Worm (Caenorhabditis elegans): ENCODE data around the gene dod-23.

Gene dod-23

DNA sequence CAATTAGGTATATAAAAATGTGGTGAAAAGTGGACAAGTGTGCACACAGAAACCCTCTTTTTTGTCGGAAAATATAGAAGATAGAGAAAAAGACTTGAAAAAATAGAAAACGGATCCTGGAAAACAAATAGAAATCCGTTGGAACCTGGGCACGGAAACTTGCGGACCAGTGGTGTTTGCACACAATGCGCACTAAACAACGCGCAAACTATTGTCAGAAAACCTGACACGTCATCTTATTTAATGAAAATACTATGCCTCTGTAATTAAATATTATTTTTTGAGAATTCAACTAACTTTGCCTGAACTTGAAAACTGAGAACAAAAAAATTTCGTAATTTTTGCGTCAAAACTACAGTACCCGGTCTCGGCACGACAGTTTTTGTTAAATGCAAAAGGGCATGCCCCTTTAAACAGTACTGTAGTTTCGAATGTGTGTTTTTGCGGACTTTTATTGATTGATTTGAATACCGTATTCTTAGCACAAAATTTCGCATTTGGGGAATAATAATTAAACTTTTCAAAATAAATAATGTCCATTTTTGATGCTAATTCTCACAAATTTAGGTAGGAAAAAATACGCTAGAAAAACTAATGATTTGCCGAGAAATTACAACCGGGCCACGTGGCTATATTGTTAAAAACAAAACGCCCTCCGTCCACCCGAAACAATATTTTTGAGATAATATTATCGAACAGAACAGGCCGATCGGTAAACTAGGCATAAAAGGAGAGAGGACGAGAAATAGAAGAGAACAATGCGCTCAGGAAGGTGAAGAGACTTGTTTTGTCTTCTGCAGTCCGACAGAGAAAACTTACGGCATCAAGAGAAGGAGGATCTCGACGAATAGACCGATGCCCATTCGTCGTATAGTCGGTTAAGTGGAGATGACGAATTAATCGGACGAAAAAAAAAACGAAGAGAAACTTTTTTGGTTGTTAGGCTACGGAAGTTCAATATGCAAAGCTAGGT lies 30.3 kb upstream of the dod-23 start (continued):
- peak; percentile 79 to 85 for TF ChIP-seq let-607 (tag; optimal IDR thresholded peaks at IDR 0.05)
- peak; percentile 72 for TF ChIP-seq F49E8.2 (tag; optimal IDR thresholded peaks at IDR 0.05; ENCODE audit: insufficient read depth)
- peak; percentile 75 for TF ChIP-seq xnd-1 (tag; optimal IDR thresholded peaks at IDR 0.05)
- no peak for TF ChIP-seq ceh-100 (GFP tag; IDR thresholded peaks at IDR 0.05)
- TF ChIP-seq ztf-28 (GFP tag; IDR thresholded peaks at IDR 0.05), result no peak
- peak; percentile 64 for TF ChIP-seq madf-8 (GFP tag; conservative IDR thresholded peaks at IDR 0.05)
- TF ChIP-seq lin-54 (GFP tag; optimal IDR thresholded peaks at IDR 0.05), result peak; percentile 47
- peak; percentile 38 for TF ChIP-seq snpc-3.4 (tag; optimal IDR thresholded peaks at IDR 0.05)
- TF ChIP-seq him-1 (tag; optimal IDR thresholded peaks at IDR 0.05), result no peak

DNA sequence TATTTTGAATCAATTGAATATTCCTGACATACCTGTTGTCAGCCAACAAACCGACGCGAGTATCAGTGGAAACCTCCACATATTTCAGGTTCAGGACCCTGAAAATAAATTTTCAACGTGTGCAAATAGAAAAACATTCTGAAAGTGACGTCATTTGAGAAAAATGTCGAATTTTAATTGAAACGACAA lies 29.7 kb upstream of the dod-23 start, which contains the start of gene F14E5.2:
Gene F14E5.2, minus strand, starts transcription at position 101 of the 189 bp plus-strand sequence.
- TF ChIP-seq F52B5.7 (tag; optimal IDR thresholded peaks at IDR 0.05) (no peak), C06A6.2 (GFP tag; conservative IDR thresholded peaks at IDR 0.05) (no peak), egl-18 (GFP tag; IDR thresholded peaks at IDR 0.05) (no peak), fkh-3 (tag; optimal IDR thresholded peaks at IDR 0.05) (no peak), F33H1.4 (GFP tag; IDR thresholded peaks at IDR 0.05) (no peak), B0019.2 (GFP tag; conservative IDR thresholded peaks at IDR 0.05) (no peak), D2030.7 (GFP tag; IDR thresholded peaks at IDR 0.05) (no peak), mxl-1 (tag; optimal IDR thresholded peaks at IDR 0.05) (no peak), T26A5.8 (tag; optimal IDR thresholded peaks at IDR 0.05) (no peak), ceh-40 (GFP tag; IDR thresholded peaks at IDR 0.05) (no peak), ekl-4 (GFP tag; IDR thresholded peaks at IDR 0.05) (no peak), lin-26 (GFP tag; IDR thresholded peaks at IDR 0.05) (no peak), dox-1 (GFP tag; IDR thresholded peaks at IDR 0.05) (no peak), dpl-1 (GFP tag; optimal IDR thresholded peaks at IDR 0.05) (no peak), egrh-3 (GFP tag; IDR thresholded peaks at IDR 0.05) (no peak), mel-28 (tag; optimal IDR thresholded peaks at IDR 0.05; ENCODE audit: borderline replicate concordance) (no peak), xnd-1 (tag; optimal IDR thresholded peaks at IDR 0.05) (no peak), die-1 (tag; optimal IDR thresholded peaks at IDR 0.05) (no peak), lin-40 (tag; optimal IDR thresholded peaks at IDR 0.05) (no peak), snpc-4 (GFP tag; optimal IDR thresholded peaks at IDR 0.05) (no peak), snpc-4 (tag; optimal IDR thresholded peaks at IDR 0.05) (no peak)

DNA sequence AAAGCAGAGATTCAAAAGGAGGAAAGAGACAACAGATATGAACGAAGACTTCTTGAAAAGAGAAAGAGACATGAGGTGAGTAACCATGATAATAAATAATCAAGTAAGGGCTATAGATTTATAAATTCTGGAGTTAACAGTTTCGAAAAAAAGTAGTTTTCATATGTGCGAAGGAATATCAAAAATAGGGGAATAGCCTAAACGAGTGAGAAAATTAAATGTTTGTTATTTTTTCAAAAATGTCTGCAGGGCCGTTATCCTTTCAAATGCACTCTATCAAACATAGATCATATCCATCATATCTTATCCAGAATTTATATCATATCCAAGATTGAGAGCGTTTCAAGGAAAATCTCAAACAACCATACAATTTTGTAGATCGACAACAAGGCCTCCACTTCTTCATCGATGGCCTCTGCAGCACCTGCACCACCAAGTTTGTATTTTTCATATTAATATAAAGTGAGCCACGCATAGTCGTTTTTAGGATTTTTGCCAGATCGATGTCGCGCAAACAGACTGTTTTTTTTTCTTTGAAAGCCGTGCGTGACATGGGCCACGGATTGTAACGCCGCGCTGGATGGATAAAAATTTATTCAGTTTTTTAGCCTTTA lies 21.9 kb upstream of the dod-23 start:
- TF ChIP-seq atf-7 (tag; optimal IDR thresholded peaks at IDR 0.05), result no peak
- no peak for TF ChIP-seq B0019.2 (GFP tag; conservative IDR thresholded peaks at IDR 0.05)
- no peak for TF ChIP-seq unc-130 (GFP tag; optimal IDR thresholded peaks at IDR 0.05)
- no peak for TF ChIP-seq pbrm-1 (GFP tag; IDR thresholded peaks at IDR 0.05)
- TF ChIP-seq nfyb-1 (GFP tag; IDR thresholded peaks at IDR 0.05), result no peak
- no peak for TF ChIP-seq cebp-2 (GFP tag; IDR thresholded peaks at IDR 0.05)
- TF ChIP-seq F39B2.1 (GFP tag; IDR thresholded peaks at IDR 0.05), result no peak
- no peak for TF ChIP-seq ceh-27 (GFP tag; optimal IDR thresholded peaks at IDR 0.05)
- peak; percentile 19 for TF ChIP-seq F49E8.2 (tag; optimal IDR thresholded peaks at IDR 0.05; ENCODE audit: insufficient read depth)
